Fruit fly (Drosophila melanogaster) whole organism, embryonic: ENCODE measurements around the gene SsRbeta.

Experiments
- Atf-2 ChIP-seq: fragments of 200-800 bp; sonication (Bioruptor generic); optimal IDR thresholded peaks from 2 replicates; lab custom pipeline; 2016; ENCODE audit warnings: missing biosample characterization, missing genetic modification characterization
- BEAF-32 ChIP-seq: fragments of 200-800 bp; sonication (Bioruptor generic); optimal IDR thresholded peaks from 3 replicates; lab custom pipeline; 2017; ENCODE audit warnings: missing biosample characterization, missing genetic modification characterization, mild to moderate bottlenecking, moderate library complexity, missing genetic modification reagents
- CG10209 ChIP-seq: fragments of 200-800 bp; sonication (Bioruptor generic); optimal IDR thresholded peaks from 3 replicates; lab custom pipeline; 2017; ENCODE audit warnings: missing biosample characterization, mild to moderate bottlenecking, missing genetic modification characterization, missing genetic modification reagents
- CG11504 ChIP-seq: fragments of 200-800 bp; sonication (Bioruptor generic); optimal IDR thresholded peaks from 3 replicates; lab custom pipeline; 2019; ENCODE audit warnings: missing biosample characterization, mild to moderate bottlenecking, missing genetic modification characterization, moderate library complexity
- CG12659 ChIP-seq: fragments of 200-800 bp; sonication (Bioruptor generic); optimal IDR thresholded peaks from 3 replicates; lab custom pipeline; 2017; ENCODE audit warnings: mild to moderate bottlenecking, missing biosample characterization, missing genetic modification reagents, missing genetic modification characterization
- CG12744 ChIP-seq: fragments of 200-800 bp; sonication (Bioruptor generic); optimal IDR thresholded peaks from 2 replicates; lab custom pipeline; 2016; ENCODE audit warnings: missing biosample characterization, missing genetic modification characterization
- CG13624 ChIP-seq: fragments of 200-800 bp; sonication (Bioruptor generic); optimal IDR thresholded peaks from 2 replicates; lab custom pipeline; 2016; ENCODE audit warnings: missing biosample characterization, missing genetic modification characterization
- CG15514 ChIP-seq: fragments of 200-800 bp; sonication (Bioruptor generic); optimal IDR thresholded peaks from 3 replicates; lab custom pipeline; 2017; ENCODE audit warnings: missing biosample characterization, missing genetic modification characterization, mild to moderate bottlenecking, moderate library complexity, missing genetic modification reagents
- CG16815 ChIP-seq: fragments of 200-800 bp; sonication (Bioruptor generic); optimal IDR thresholded peaks from 3 replicates; lab custom pipeline; 2017; ENCODE audit warnings: missing biosample characterization, mild to moderate bottlenecking, missing genetic modification characterization
- CG17829 ChIP-seq: fragments of 200-800 bp; optimal IDR thresholded peaks from 2 replicates; lab custom pipeline; 2019; ENCODE audit warnings: missing biosample characterization, mild to moderate bottlenecking, missing genetic modification characterization, moderate library complexity
- CG18599 ChIP-seq: fragments of 200-800 bp; sonication (Bioruptor generic); optimal IDR thresholded peaks from 3 replicates; lab custom pipeline; 2017; ENCODE audit warnings: missing biosample characterization, missing genetic modification characterization, mild to moderate bottlenecking, moderate library complexity, missing genetic modification reagents
- CG2678 ChIP-seq: fragments of 200-800 bp; sonication (Bioruptor generic); optimal IDR thresholded peaks from 3 replicates; lab custom pipeline; 2019; ENCODE audit warnings: missing biosample characterization, mild to moderate bottlenecking, missing genetic modification characterization, moderate library complexity
- CG31224 ChIP-seq: fragments of 200-800 bp; sonication (Bioruptor generic); IDR thresholded peaks from 2 replicates; pipeline ENCODE4 v1.3.6; 2022; ENCODE audit warnings: missing biosample characterization, missing genetic modification characterization
- CG31365 ChIP-seq: fragments of 200-800 bp; sonication (Bioruptor generic); optimal IDR thresholded peaks from 2 replicates; lab custom pipeline; 2018; ENCODE audit warnings: missing biosample characterization, mild to moderate bottlenecking, missing genetic modification characterization
- CG32767 ChIP-seq: fragments of 200-800 bp; sonication (Bioruptor generic); IDR thresholded peaks from 2 replicates; pipeline ENCODE4 v1.3.6; 2022; ENCODE audit warnings: missing biosample characterization, missing genetic modification characterization
- CG32772 ChIP-seq: fragments of 200-800 bp; sonication (Bioruptor generic); IDR thresholded peaks from 2 replicates; pipeline ENCODE4 v1.3.6; 2022; ENCODE audit warnings: missing biosample characterization, missing genetic modification characterization
- CG3847 ChIP-seq: fragments of 200-800 bp; sonication (Bioruptor generic); IDR thresholded peaks from 2 replicates; pipeline ENCODE4 v1.3.6; 2022; ENCODE audit warnings: missing biosample characterization, missing genetic modification characterization
- CG7786 ChIP-seq: fragments of 200-800 bp; sonication (Bioruptor generic); optimal IDR thresholded peaks from 2 replicates; lab custom pipeline; 2016; ENCODE audit warnings: missing biosample characterization, missing genetic modification characterization
- CG7928 ChIP-seq: fragments of 200-800 bp; sonication (Bioruptor generic); optimal IDR thresholded peaks from 2 replicates; lab custom pipeline; 2017; ENCODE audit warnings: missing biosample characterization, mild to moderate bottlenecking, missing genetic modification characterization
- CG9215 ChIP-seq: fragments of 200-800 bp; sonication (Bioruptor generic); IDR thresholded peaks from 2 replicates; pipeline ENCODE4 v1.3.6; 2022; ENCODE audit warnings: missing biosample characterization, missing genetic modification characterization
- CG9437 ChIP-seq: fragments of 200-800 bp; sonication (Bioruptor generic); optimal IDR thresholded peaks from 2 replicates; lab custom pipeline; 2018; ENCODE audit warnings: missing biosample characterization, mild to moderate bottlenecking, missing genetic modification characterization
- CG9932 ChIP-seq: fragments of 200-800 bp; sonication (Bioruptor generic); IDR thresholded peaks from 2 replicates; pipeline ENCODE4 v1.3.6; 2022; ENCODE audit warnings: missing biosample characterization, missing genetic modification characterization
- Camta ChIP-seq: fragments of 200-800 bp; sonication (Bioruptor generic); optimal IDR thresholded peaks from 2 replicates; lab custom pipeline; 2016; ENCODE audit warnings: missing biosample characterization, missing genetic modification characterization
- Gsc ChIP-seq: fragments of 200-800 bp; sonication (Bioruptor generic); IDR thresholded peaks from 2 replicates; pipeline ENCODE4 v1.3.6; 2022; ENCODE audit warnings: missing biosample characterization, missing genetic modification characterization
- NK7.1 ChIP-seq: fragments of 200-800 bp; sonication (Bioruptor generic); optimal IDR thresholded peaks from 3 replicates; lab custom pipeline; 2016; ENCODE audit warnings: missing biosample characterization, missing genetic modification characterization
- NfI ChIP-seq: fragments of 200-800 bp; sonication (Bioruptor generic); optimal IDR thresholded peaks from 3 replicates; lab custom pipeline; 2018; ENCODE audit warnings: missing biosample characterization, mild to moderate bottlenecking, missing genetic modification characterization, moderate library complexity
- Oaz ChIP-seq: fragments of 200-800 bp; sonication (Bioruptor generic); IDR thresholded peaks from 2 replicates; pipeline ENCODE4 v1.3.6; 2022; ENCODE audit warnings: missing biosample characterization, missing genetic modification characterization
- Sry-δ ChIP-seq: fragments of 200-800 bp; sonication (Bioruptor generic); optimal IDR thresholded peaks from 2 replicates; lab custom pipeline; 2016; ENCODE audit warnings: missing biosample characterization, missing genetic modification characterization
- Trl ChIP-seq, 3 experiments: fragments of >200 bp in 2 of 3; fragments of 200-800 bp in 1 of 3; sonication (Bioruptor generic) in 1 of 3; optimal IDR thresholded peaks; 2 replicates in 1 of 3; 3 replicates in 2 of 3; lab custom pipeline; 2016 to 2017; ENCODE audit warnings: missing biosample characterization in 1 of 3, missing genetic modification characterization in 1 of 3
- caup ChIP-seq: fragments of 200-800 bp; sonication (Bioruptor generic); optimal IDR thresholded peaks from 3 replicates; lab custom pipeline; 2017; ENCODE audit warnings: missing biosample characterization, mild to moderate bottlenecking, missing genetic modification characterization, moderate library complexity; ENCODE audit not compliant: severe bottlenecking
- corto ChIP-seq: fragments of 200-800 bp; sonication (Bioruptor generic); optimal IDR thresholded peaks from 2 replicates; lab custom pipeline; 2016; ENCODE audit warnings: missing biosample characterization, mild to moderate bottlenecking, missing genetic modification characterization, moderate library complexity
- crol ChIP-seq: fragments of 200-800 bp; sonication (Bioruptor generic); IDR thresholded peaks from 2 replicates; pipeline ENCODE4 v1.3.6; 2022; ENCODE audit warnings: missing biosample characterization, missing genetic modification characterization
- dmrt99B ChIP-seq: fragments of 200-800 bp; sonication (Bioruptor generic); optimal IDR thresholded peaks from 2 replicates; lab custom pipeline; 2018; ENCODE audit warnings: missing biosample characterization, mild to moderate bottlenecking, missing genetic modification characterization, moderate library complexity
- dysf ChIP-seq: fragments of 200-800 bp; sonication (Bioruptor generic); IDR thresholded peaks from 3 replicates; pipeline ENCODE4 v1.3.6; 2022; ENCODE audit warnings: missing biosample characterization, missing genetic modification characterization
- kay ChIP-seq: fragments of 200-800 bp; sonication (Bioruptor generic); optimal IDR thresholded peaks from 2 replicates; lab custom pipeline; 2016; ENCODE audit warnings: missing biosample characterization, missing genetic modification characterization
- klu ChIP-seq: fragments of 200-800 bp; sonication (Bioruptor generic); IDR thresholded peaks from 2 replicates; pipeline ENCODE4 v1.3.6; 2022; ENCODE audit warnings: missing biosample characterization, missing genetic modification characterization
- lbe ChIP-seq: fragments of 200-800 bp; sonication (Bioruptor generic); optimal IDR thresholded peaks from 2 replicates; lab custom pipeline; 2016; ENCODE audit warnings: missing biosample characterization, mild to moderate bottlenecking, missing genetic modification characterization
- lmd ChIP-seq: fragments of 200-800 bp; sonication (Bioruptor generic); IDR thresholded peaks from 2 replicates; pipeline ENCODE4 v1.3.6; 2022; ENCODE audit warnings: missing biosample characterization, missing genetic modification characterization
- pho ChIP-seq: fragments of 200-800 bp; sonication (Bioruptor generic); optimal IDR thresholded peaks from 2 replicates; lab custom pipeline; 2016; ENCODE audit warnings: missing biosample characterization, missing genetic modification characterization
- prd ChIP-seq, 3 experiments: fragments of >200 bp in 2 of 3; fragments of 200-800 bp in 1 of 3; sonication (Bioruptor generic) in 1 of 3; optimal IDR thresholded peaks in 2 of 3; IDR thresholded peaks in 1 of 3; 2 replicates in 2 of 3; 3 replicates in 1 of 3; pipeline versions ENCODE4 v1.3.6 to Lab custom; 2017 to 2022; ENCODE audit warnings: missing biosample characterization in 1 of 3, missing genetic modification characterization in 1 of 3
- psq ChIP-seq: fragments of 200-800 bp; sonication (Bioruptor generic); optimal IDR thresholded peaks from 2 replicates; lab custom pipeline; 2017; ENCODE audit warnings: missing biosample characterization, missing genetic modification characterization
- slbo ChIP-seq: fragments of 200-800 bp; sonication (Bioruptor generic); IDR thresholded peaks from 2 replicates; pipeline ENCODE4 v1.3.6; 2022; ENCODE audit warnings: missing biosample characterization, missing genetic modification characterization
- sr ChIP-seq: fragments of 200-800 bp; sonication (Bioruptor generic); IDR thresholded peaks from 3 replicates; pipeline ENCODE4 v1.3.6; 2022; ENCODE audit warnings: missing biosample characterization, missing genetic modification characterization
- ssp ChIP-seq: fragments of 200-800 bp; sonication (Bioruptor generic); IDR thresholded peaks from 2 replicates; pipeline ENCODE4 v1.3.6; 2022; ENCODE audit warnings: missing biosample characterization, missing genetic modification characterization
- tna ChIP-seq: fragments of 200-800 bp; sonication (Bioruptor generic); IDR thresholded peaks from 2 replicates; pipeline ENCODE4 v1.3.6; 2022; ENCODE audit warnings: missing biosample characterization, missing genetic modification characterization; ENCODE audit not compliant: partially characterized antibody
- vvl ChIP-seq: fragments of 200-800 bp; sonication (Bioruptor generic); IDR thresholded peaks from 2 replicates; pipeline ENCODE4 v1.3.6; 2022; ENCODE audit warnings: missing biosample characterization, missing genetic modification characterization
- yki ChIP-seq: fragments of >200 bp; optimal IDR thresholded peaks from 3 replicates; lab custom pipeline; 2018
- zen ChIP-seq: fragments of 200-800 bp; sonication (Bioruptor generic); optimal IDR thresholded peaks from 3 replicates; lab custom pipeline; 2018; ENCODE audit warnings: missing biosample characterization, mild to moderate bottlenecking, missing genetic modification characterization, moderate library complexity

The SsRbeta gene

DNA sequence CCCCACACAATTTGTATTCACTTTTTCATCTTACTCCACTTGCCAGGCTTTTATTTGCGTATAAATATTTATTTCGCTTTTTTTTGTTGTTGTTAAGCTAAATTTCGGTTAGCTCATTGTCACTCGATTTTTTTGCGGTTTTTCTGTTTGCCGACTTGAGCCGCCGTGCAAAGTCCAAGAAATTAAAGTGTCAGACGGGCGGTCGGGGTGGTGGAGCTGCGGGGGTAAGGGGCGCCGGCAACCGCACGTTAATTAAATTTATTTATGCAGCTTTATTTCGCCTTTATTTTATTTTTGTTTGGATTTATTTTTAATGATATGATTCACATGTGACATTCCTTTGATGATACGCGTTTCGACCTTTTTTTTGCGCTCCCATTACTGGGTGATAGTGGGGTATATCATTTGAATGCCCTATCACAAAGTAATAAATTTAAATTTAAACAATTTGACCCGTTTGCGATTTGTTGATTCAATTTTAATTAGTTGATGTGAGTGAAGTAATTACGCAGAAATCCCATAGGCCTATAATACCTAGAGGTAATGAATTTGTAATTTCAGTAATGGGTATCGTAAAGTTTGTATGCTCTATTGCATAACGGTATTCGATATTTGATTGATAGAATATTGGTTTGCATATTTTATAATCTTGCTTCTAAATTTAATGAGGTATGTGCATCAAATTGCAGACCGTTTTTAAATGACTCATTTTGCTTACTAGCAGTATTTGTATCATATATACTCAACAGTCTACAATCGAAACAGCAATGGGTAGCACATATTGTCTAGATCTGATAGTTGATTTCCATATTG is 36.1 kb downstream of the SsRbeta start (continued):
- TF ChIP-seq psq (GFP tag; lab: Kevin White, UChicago), result no peak
- 0 out of 2 replicates have a peak, but pooled peaks have one; percentile 23 for TF ChIP-seq tna (GFP tag; lab: Robert Waterston, UW)
- TF ChIP-seq dysf (GFP tag; lab: Robert Waterston, UW), result peak; percentile 68
- TF ChIP-seq Trl (optimal IDR thresholded peaks at IDR 0.05; lab: Kevin White, UChicago), result no peak
- TF ChIP-seq Trl (GFP tag; optimal IDR thresholded peaks at IDR 0.05; lab: Kevin White, UChicago), result peak; percentile 37
- TF ChIP-seq Gsc (GFP tag; lab: Robert Waterston, UW), result no peak
- TF ChIP-seq pho, result peak; percentile 76
- no peak for TF ChIP-seq Sry-δ
- peak; percentile 78 for TF ChIP-seq slbo (GFP tag; lab: Robert Waterston, UW)
- peak; percentile 58 for TF ChIP-seq CG12744 (GFP tag; lab: Kevin White, UChicago)
- TF ChIP-seq NK7.1 (GFP tag; lab: Kevin White, UChicago), result peak; percentile 17
- no peak for TF ChIP-seq klu (GFP tag; lab: Robert Waterston, UW)
- TF ChIP-seq CG9215 (GFP tag; lab: Robert Waterston, UW), result peak; percentile 31
- no peak for TF ChIP-seq CG32767 (GFP tag; lab: Robert Waterston, UW)
- no peak for TF ChIP-seq yki (lab: Kevin White, UChicago)
- peak; percentile 32 for TF ChIP-seq CG16815 (GFP tag; lab: Kevin White, UChicago)
- TF ChIP-seq BEAF-32, result no peak
- TF ChIP-seq zen, result no peak
- TF ChIP-seq lbe (GFP tag; lab: Kevin White, UChicago), result peak; percentile 57
- TF ChIP-seq Atf-2 (GFP tag; lab: Kevin White, UChicago), result peak; percentile 34
- peak; percentile 46 for TF ChIP-seq Camta (GFP tag; lab: Kevin White, UChicago)
- peak; percentile 4 for TF ChIP-seq CG15514
- peak; percentile 52 for TF ChIP-seq dmrt99B (tag; lab: Kevin White, UChicago)
- peak; percentile 6 for TF ChIP-seq corto (GFP tag; lab: Kevin White, UChicago)
- TF ChIP-seq caup, result peak; percentile 19
- TF ChIP-seq CG7786 (GFP tag; lab: Kevin White, UChicago), result peak; percentile 71
- TF ChIP-seq prd (optimal IDR thresholded peaks at IDR 0.05; lab: Kevin White, UChicago), result no peak
- peak; percentile 60; the same call in 2 of the 3 replicates for TF ChIP-seq prd (GFP tag; IDR thresholded peaks at IDR 0.05; lab: Robert Waterston, UW)
- peak; percentile 38 for TF ChIP-seq NfI (GFP tag; lab: Kevin White, UChicago)
- peak; percentile 57 for TF ChIP-seq CG11504
- peak; percentile 59 for TF ChIP-seq crol (GFP tag; lab: Robert Waterston, UW)
- peak; percentile 60 for TF ChIP-seq CG13624 (GFP tag; lab: Kevin White, UChicago)
- TF ChIP-seq CG9932 (GFP tag; lab: Robert Waterston, UW), result peak; percentile 74
- TF ChIP-seq CG12659, result peak; percentile 28
- peak; percentile 58 for TF ChIP-seq lmd (GFP tag; lab: Robert Waterston, UW)
- no peak for TF ChIP-seq Oaz
- peak; percentile 39; the same call in 1 of the 2 replicates for TF ChIP-seq CG31224
- peak; percentile 9 for TF ChIP-seq CG18599
- TF ChIP-seq CG2678 (tag; lab: Kevin White, UChicago), result peak; percentile 72
- peak; percentile 18 for TF ChIP-seq CG7928
- no peak for TF ChIP-seq CG31365 (tag; lab: Kevin White, UChicago)
- TF ChIP-seq CG32772 (GFP tag; lab: Robert Waterston, UW), result no peak; the same call in 1 of the 2 replicates
- peak; percentile 44 for TF ChIP-seq CG10209 (GFP tag; lab: Kevin White, UChicago)
- TF ChIP-seq CG17829 (tag; lab: Kevin White, UChicago), result no peak
- TF ChIP-seq ssp (GFP tag; lab: Robert Waterston, UW), result no peak
- peak; percentile 56 for TF ChIP-seq CG3847 (GFP tag; lab: Robert Waterston, UW)
- TF ChIP-seq kay (GFP tag; lab: Kevin White, UChicago), result peak; percentile 43
- peak; percentile 22 for TF ChIP-seq CG9437 (GFP tag; lab: Kevin White, UChicago)
- peak; percentile 60 for TF ChIP-seq vvl (GFP tag; lab: Robert Waterston, UW)
- no peak for TF ChIP-seq sr (GFP tag; lab: Robert Waterston, UW)
